Worm (Caenorhabditis elegans): ENCODE measurements around the gene chil-6.

Gene chil-6

ce11 chrII:9861394-9861793, 3.7 kb upstream of the chil-6 start, which contains the start of gene chil-3:
chil-3 (minus strand) TSS chrII:9861494.
- TF ChIP-seq klf-2 (GFP tag; conservative IDR thresholded peaks at IDR 0.05) (no peak), ref-1 (GFP tag; conservative IDR thresholded peaks at IDR 0.05) (no peak), tab-1 (GFP tag; IDR thresholded peaks at IDR 0.05) (no peak), ztf-23 (GFP tag; IDR thresholded peaks at IDR 0.05) (no peak), T22C8.4 (GFP tag; IDR thresholded peaks at IDR 0.05) (no peak), ztf-29 (GFP tag; IDR thresholded peaks at IDR 0.05) (no peak)

- TF ChIP-seq ztf-29 (GFP tag; IDR thresholded peaks at IDR 0.05) (no peak), ztf-23 (GFP tag; IDR thresholded peaks at IDR 0.05) (no peak), flt-1 (GFP tag; IDR thresholded peaks at IDR 0.05) (no peak), tab-1 (GFP tag; IDR thresholded peaks at IDR 0.05) (no peak), klf-2 (GFP tag; conservative IDR thresholded peaks at IDR 0.05) (no peak), T22C8.4 (GFP tag; IDR thresholded peaks at IDR 0.05) (no peak), ref-1 (GFP tag; conservative IDR thresholded peaks at IDR 0.05) (no peak), med-1 (GFP tag; optimal IDR thresholded peaks at IDR 0.05; ENCODE audit: insufficient read depth) (no peak), cog-1 (tag; optimal IDR thresholded peaks at IDR 0.05) (no peak)
These were observed 1.9 kb upstream of the chil-6 start, which contains the start of gene chil-5 for ce11 chrII:9859575-9859974. chil-5 (minus strand) TSS chrII:9859675.

- no peak for TF ChIP-seq T22C8.4 (GFP tag; IDR thresholded peaks at IDR 0.05)
- TF ChIP-seq ztf-23 (GFP tag; IDR thresholded peaks at IDR 0.05) = no peak
- TF ChIP-seq ztf-29 (GFP tag; IDR thresholded peaks at IDR 0.05) = no peak
- TF ChIP-seq klf-2 (GFP tag; conservative IDR thresholded peaks at IDR 0.05) = no peak
- TF ChIP-seq cog-1 (tag; optimal IDR thresholded peaks at IDR 0.05) = no peak
- no peak for TF ChIP-seq med-1 (GFP tag; optimal IDR thresholded peaks at IDR 0.05; ENCODE audit: insufficient read depth)
- no peak for TF ChIP-seq ref-1 (GFP tag; conservative IDR thresholded peaks at IDR 0.05)
- TF ChIP-seq flt-1 (GFP tag; IDR thresholded peaks at IDR 0.05) = no peak
- no peak for TF ChIP-seq tab-1 (GFP tag; IDR thresholded peaks at IDR 0.05)
These were observed 2.1 kb downstream of the chil-6 start, which contains the start of gene chil-4 for ce11 chrII:9855620-9856019. chil-4 (minus strand) TSS chrII:9855720.

- TF ChIP-seq ref-1 (GFP tag; conservative IDR thresholded peaks at IDR 0.05) (no peak), med-1 (GFP tag; optimal IDR thresholded peaks at IDR 0.05; ENCODE audit: insufficient read depth) (no peak), ztf-23 (GFP tag; IDR thresholded peaks at IDR 0.05) (no peak), cog-1 (tag; optimal IDR thresholded peaks at IDR 0.05) (no peak), tab-1 (GFP tag; IDR thresholded peaks at IDR 0.05) (no peak), klf-2 (GFP tag; conservative IDR thresholded peaks at IDR 0.05) (no peak), ztf-29 (GFP tag; IDR thresholded peaks at IDR 0.05) (no peak), T22C8.4 (GFP tag; IDR thresholded peaks at IDR 0.05) (no peak), flt-1 (GFP tag; IDR thresholded peaks at IDR 0.05) (no peak)
These were observed 6.7 kb downstream of the chil-6 start, which contains the start of gene ZK938.10 for ce11 chrII:9850945-9851344. ZK938.10 (minus strand) TSS chrII:9851045.

ce11 chrII:9849497-9849896, 8.2 kb downstream of the chil-6 start, which contains the start of gene old-2:
old-2 (minus strand) TSS chrII:9849597.
- no peak for TF ChIP-seq ref-1 (GFP tag; conservative IDR thresholded peaks at IDR 0.05)
- no peak for TF ChIP-seq cog-1 (tag; optimal IDR thresholded peaks at IDR 0.05)
- no peak for TF ChIP-seq T22C8.4 (GFP tag; IDR thresholded peaks at IDR 0.05)
- TF ChIP-seq ztf-23 (GFP tag; IDR thresholded peaks at IDR 0.05) = no peak
- no peak for TF ChIP-seq tab-1 (GFP tag; IDR thresholded peaks at IDR 0.05)
- TF ChIP-seq ztf-29 (GFP tag; IDR thresholded peaks at IDR 0.05) = no peak
- TF ChIP-seq flt-1 (GFP tag; IDR thresholded peaks at IDR 0.05) = no peak

- TF ChIP-seq klf-2 (GFP tag; conservative IDR thresholded peaks at IDR 0.05) (no peak), tab-1 (GFP tag; IDR thresholded peaks at IDR 0.05) (no peak), flt-1 (GFP tag; IDR thresholded peaks at IDR 0.05) (no peak), cog-1 (tag; optimal IDR thresholded peaks at IDR 0.05) (no peak), ztf-23 (GFP tag; IDR thresholded peaks at IDR 0.05) (no peak), T22C8.4 (GFP tag; IDR thresholded peaks at IDR 0.05) (no peak), med-1 (GFP tag; optimal IDR thresholded peaks at IDR 0.05; ENCODE audit: insufficient read depth) (no peak)
These were observed 12.5 kb downstream of the chil-6 start, which contains the start of gene chil-9 for ce11 chrII:9845239-9845638. chil-9 (minus strand) TSS chrII:9845339.

ce11 chrII:9841985-9842505, 15.6 kb downstream of the chil-6 start, which contains the start of gene rnh-1.2:
rnh-1.2 (minus strand) TSS chrII:9842035.
- no peak for TF ChIP-seq ref-1 (GFP tag; conservative IDR thresholded peaks at IDR 0.05)
- no peak for TF ChIP-seq tab-1 (GFP tag; IDR thresholded peaks at IDR 0.05)
- no peak for TF ChIP-seq ztf-29 (GFP tag; IDR thresholded peaks at IDR 0.05)
- TF ChIP-seq cog-1 (tag; optimal IDR thresholded peaks at IDR 0.05) = no peak
- TF ChIP-seq T22C8.4 (GFP tag; IDR thresholded peaks at IDR 0.05) = no peak
- no peak for TF ChIP-seq med-1 (GFP tag; optimal IDR thresholded peaks at IDR 0.05; ENCODE audit: insufficient read depth)
- TF ChIP-seq klf-2 (GFP tag; conservative IDR thresholded peaks at IDR 0.05) = no peak
- TF ChIP-seq flt-1 (GFP tag; IDR thresholded peaks at IDR 0.05) = no peak
- no peak for TF ChIP-seq ztf-23 (GFP tag; IDR thresholded peaks at IDR 0.05)

ce11 chrII:9840313-9840712, 17.4 kb downstream of the chil-6 start, which contains the start of gene ZK938.11:
ZK938.11 (minus strand) TSS chrII:9840413.
- no peak for TF ChIP-seq flt-1 (GFP tag; IDR thresholded peaks at IDR 0.05)
- no peak for TF ChIP-seq ztf-29 (GFP tag; IDR thresholded peaks at IDR 0.05)
- no peak for TF ChIP-seq klf-2 (GFP tag; conservative IDR thresholded peaks at IDR 0.05)
- TF ChIP-seq T22C8.4 (GFP tag; IDR thresholded peaks at IDR 0.05) = no peak
- no peak for TF ChIP-seq med-1 (GFP tag; optimal IDR thresholded peaks at IDR 0.05; ENCODE audit: insufficient read depth)
- no peak for TF ChIP-seq cog-1 (tag; optimal IDR thresholded peaks at IDR 0.05)
- no peak for TF ChIP-seq ref-1 (GFP tag; conservative IDR thresholded peaks at IDR 0.05)
- TF ChIP-seq tab-1 (GFP tag; IDR thresholded peaks at IDR 0.05) = no peak
- no peak for TF ChIP-seq ztf-23 (GFP tag; IDR thresholded peaks at IDR 0.05)

- TF ChIP-seq T22C8.4 (GFP tag; IDR thresholded peaks at IDR 0.05) = no peak
- TF ChIP-seq tab-1 (GFP tag; IDR thresholded peaks at IDR 0.05) = 0 out of 2 replicates have a peak, but pooled peaks have one; percentile 7
These were observed 19.3 kb downstream of the chil-6 start, which contains the start of gene arrd-4 for ce11 chrII:9838260-9838935. arrd-4 (minus strand) TSS chrII:9838310.

All from whole organism, midembryonic.